Worm (Caenorhabditis elegans) whole organism, early embryonic: ENCODE results near the gene T04F8.7.

Source experiments
- B0310.2 ChIP-seq: sonication (generic microtip); optimal IDR thresholded peaks from 2 replicates; lab custom pipeline; 2016; ENCODE audit warnings: mild to moderate bottlenecking, missing genetic modification characterization, missing compliant biosample characterization
- F13C5.2 ChIP-seq: sonication (generic microtip); optimal IDR thresholded peaks from 2 replicates; lab custom pipeline; 2017; ENCODE audit warnings: mild to moderate bottlenecking, missing genetic modification characterization, inconsistent platforms, missing compliant biosample characterization
- aly-1 ChIP-seq: sonication (generic microtip); optimal IDR thresholded peaks from 2 replicates; lab custom pipeline; 2016; ENCODE audit warnings: missing genetic modification characterization, missing compliant biosample characterization
- ama-1 ChIP-seq: fragments of 150-350 bp; optimal IDR thresholded peaks from 2 replicates; lab custom pipeline; 2014
- ceh-13 ChIP-seq: fragments of 200-800 bp; sonication (Bioruptor generic); optimal IDR thresholded peaks from 2 replicates; lab custom pipeline; 2018; ENCODE audit warnings: mild to moderate bottlenecking, missing genetic modification characterization, missing compliant biosample characterization
- ceh-36 ChIP-seq: sonication (generic microtip); optimal IDR thresholded peaks from 2 replicates; lab custom pipeline; 2016; ENCODE audit warnings: missing genetic modification characterization, inconsistent platforms, missing compliant biosample characterization
- ets-7 ChIP-seq: sonication (generic microtip); optimal IDR thresholded peaks from 2 replicates; lab custom pipeline; 2016; ENCODE audit warnings: missing genotype, missing genetic modification characterization, missing compliant biosample characterization
- flt-1 ChIP-seq: fragments of 200-800 bp; sonication (Bioruptor generic); IDR thresholded peaks from 2 replicates; pipeline ENCODE4 v1.3.6; 2022; ENCODE audit warnings: missing genetic modification characterization, missing compliant biosample characterization
- hmbx-1 ChIP-seq: sonication (generic microtip); optimal IDR thresholded peaks from 2 replicates; lab custom pipeline; 2016; ENCODE audit warnings: mild to moderate bottlenecking, missing genetic modification characterization, missing compliant biosample characterization
- hmg-4 ChIP-seq: fragments of 200-800 bp; sonication (Bioruptor generic); optimal IDR thresholded peaks from 2 replicates; lab custom pipeline; 2018; ENCODE audit warnings: mild to moderate bottlenecking, missing genetic modification characterization, missing compliant biosample characterization
- hnd-1 ChIP-seq: sonication (generic microtip); optimal IDR thresholded peaks from 2 replicates; lab custom pipeline; 2016; ENCODE audit warnings: missing genetic modification characterization, missing compliant biosample characterization
- pes-1 ChIP-seq: fragments of 200-800 bp; sonication (Bioruptor generic); IDR thresholded peaks from 2 replicates; pipeline ENCODE4 v1.3.6; 2022; ENCODE audit warnings: missing genetic modification reagents, missing genetic modification characterization, missing compliant biosample characterization
- scrt-1 ChIP-seq: fragments of 200-800 bp; sonication (Bioruptor generic); IDR thresholded peaks from 2 replicates; pipeline ENCODE4 v1.3.6; 2022; ENCODE audit warnings: missing genetic modification characterization, missing compliant biosample characterization
- sea-1 ChIP-seq: fragments of 200-800 bp; sonication (Bioruptor generic); conservative IDR thresholded peaks from 2 replicates; pipeline ENCODE4 v1.3.6; 2022; ENCODE audit warnings: missing genetic modification characterization, missing compliant biosample characterization
- tbx-11 ChIP-seq: fragments of 200-800 bp; sonication (Bioruptor generic); IDR thresholded peaks from 2 replicates; pipeline ENCODE4 v1.3.6; 2022; ENCODE audit warnings: missing genetic modification characterization, missing compliant biosample characterization
- tbx-37 ChIP-seq: fragments of 200-800 bp; sonication (Bioruptor generic); conservative IDR thresholded peaks from 2 replicates; pipeline ENCODE4 v1.3.6; 2022; ENCODE audit warnings: missing genetic modification reagents, missing genetic modification characterization, missing compliant biosample characterization
- tra-4 ChIP-seq: sonication (generic microtip); optimal IDR thresholded peaks from 2 replicates; lab custom pipeline; 2017; ENCODE audit warnings: missing genetic modification characterization, missing compliant biosample characterization

Gene T04F8.7

DNA sequence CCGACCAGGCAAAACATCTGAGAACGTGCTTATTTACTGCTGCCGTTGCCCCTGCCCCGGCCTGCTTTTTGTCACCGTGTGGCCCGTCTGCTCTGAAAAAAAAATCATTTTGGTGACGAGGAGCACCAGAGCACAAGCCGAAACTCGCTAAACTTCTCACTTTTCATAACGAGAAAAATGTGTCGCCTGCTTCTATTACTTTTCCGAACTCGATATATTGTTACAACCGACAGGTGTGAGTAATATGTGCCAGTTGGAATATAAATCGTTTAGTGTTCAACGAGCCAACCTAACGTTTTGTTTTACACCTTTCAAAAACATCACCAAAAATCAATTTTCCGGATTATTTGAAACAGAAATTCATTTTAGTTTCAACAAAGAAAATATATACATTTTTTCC, 43.1 kb downstream of the T04F8.7 start:
- TF ChIP-seq B0310.2 (tag; lab: Kevin White, UChicago) = no peak
- no peak for TF ChIP-seq tra-4 (tag; lab: Kevin White, UChicago)
- no peak for TF ChIP-seq pes-1
- TF ChIP-seq ama-1 (lab: Kevin White, UChicago) = no peak
- no peak for TF ChIP-seq aly-1 (tag; lab: Kevin White, UChicago)
- no peak for TF ChIP-seq ceh-13 (GFP tag; lab: Kevin White, UChicago)
- no peak for TF ChIP-seq flt-1 (GFP tag; lab: Robert Waterston, UW)
- TF ChIP-seq ceh-36 = no peak
- no peak for TF ChIP-seq hmbx-1
- TF ChIP-seq hnd-1 (tag; lab: Kevin White, UChicago) = no peak
- no peak for TF ChIP-seq ets-7 (tag; lab: Kevin White, UChicago)
- no peak for TF ChIP-seq tbx-37 (GFP tag; lab: Robert Waterston, UW)
- no peak for TF ChIP-seq hmg-4 (GFP tag; lab: Kevin White, UChicago)
- no peak for TF ChIP-seq tbx-11 (GFP tag; lab: Robert Waterston, UW)
- TF ChIP-seq scrt-1 (GFP tag; lab: Robert Waterston, UW) = no peak

DNA sequence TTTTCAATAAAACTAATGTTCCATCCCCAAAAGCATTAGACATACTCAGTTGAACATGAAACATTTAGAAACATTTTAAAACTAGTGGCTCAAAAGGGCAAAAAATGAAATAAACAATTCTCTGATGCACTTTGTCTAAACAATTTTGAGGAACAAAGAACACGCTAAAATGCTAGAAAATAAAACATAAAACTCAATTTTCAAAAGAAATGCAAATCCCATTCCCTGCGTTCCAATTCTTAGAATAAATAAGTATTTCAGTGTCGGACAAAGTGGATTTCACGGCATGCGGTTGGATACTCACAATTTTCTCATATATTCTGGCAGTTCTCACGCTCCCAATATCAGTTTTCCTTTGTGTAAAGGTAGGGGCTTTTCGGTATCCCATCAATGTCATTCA, 47.5 kb downstream of the T04F8.7 start:
- TF ChIP-seq ceh-13 (GFP tag; lab: Kevin White, UChicago) (no peak), scrt-1 (GFP tag; lab: Robert Waterston, UW) (no peak), tbx-37 (GFP tag; lab: Robert Waterston, UW) (no peak), flt-1 (GFP tag; lab: Robert Waterston, UW) (no peak), B0310.2 (tag; lab: Kevin White, UChicago) (no peak), hnd-1 (tag; lab: Kevin White, UChicago) (no peak), ceh-36 (no peak), tbx-11 (GFP tag; lab: Robert Waterston, UW) (no peak), aly-1 (tag; lab: Kevin White, UChicago) (no peak), tra-4 (tag; lab: Kevin White, UChicago) (no peak), ets-7 (tag; lab: Kevin White, UChicago) (no peak), hmg-4 (GFP tag; lab: Kevin White, UChicago) (no peak), sea-1 (GFP tag; lab: Robert Waterston, UW) (no peak), hmbx-1 (no peak), pes-1 (no peak), F13C5.2 (tag; lab: Kevin White, UChicago) (no peak), ama-1 (lab: Kevin White, UChicago) (no peak)

DNA sequence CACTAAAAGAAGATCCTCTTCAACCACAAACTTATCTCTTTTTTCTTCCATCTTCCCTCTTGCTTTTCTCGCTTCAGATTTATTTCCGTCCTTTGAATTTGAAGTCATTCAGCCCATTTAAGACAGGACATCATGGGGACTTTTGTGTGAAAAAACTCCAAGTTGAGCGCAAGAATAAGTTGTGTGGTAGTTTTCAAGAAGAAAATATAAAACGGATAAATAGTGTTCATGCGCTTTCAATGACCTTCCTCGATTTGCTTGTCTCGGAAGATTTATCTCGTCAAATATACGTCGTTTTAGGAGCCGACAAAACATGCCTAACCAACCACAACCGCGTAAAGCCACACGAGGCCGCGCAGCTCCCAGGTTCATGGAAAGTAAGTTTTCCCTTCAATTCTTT, 48.7 kb downstream of the T04F8.7 start, which contains the start of gene sto-6:
TSS of gene sto-6 (plus strand) at position 301 of the 400 bp plus-strand sequence.
- TF ChIP-seq aly-1 (tag; lab: Kevin White, UChicago) = no peak
- no peak for TF ChIP-seq tbx-11 (GFP tag; lab: Robert Waterston, UW)

DNA sequence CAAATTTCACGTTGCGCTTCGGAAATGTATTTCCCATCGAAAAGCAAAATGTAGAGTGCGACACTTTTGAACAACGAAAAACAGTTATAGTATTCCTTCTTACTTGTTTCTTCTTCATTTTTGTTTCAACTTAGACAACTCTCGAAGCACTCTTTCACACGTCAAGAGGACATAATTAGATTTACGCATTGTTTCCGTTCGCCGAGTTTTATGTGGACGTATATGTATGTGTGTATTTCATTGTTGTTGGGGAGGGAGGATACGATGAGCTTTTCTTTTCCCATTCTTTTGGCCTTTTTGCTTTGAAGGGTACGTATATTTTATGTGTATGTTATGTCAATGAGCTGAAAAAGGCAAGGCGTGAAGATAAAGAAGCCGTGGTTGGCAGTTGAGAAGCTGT, 50.3 kb downstream of the T04F8.7 start:
- TF ChIP-seq hnd-1 (tag; lab: Kevin White, UChicago) (no peak), pes-1 (no peak), sea-1 (GFP tag; lab: Robert Waterston, UW) (no peak), B0310.2 (tag; lab: Kevin White, UChicago) (no peak), ama-1 (lab: Kevin White, UChicago) (no peak), F13C5.2 (tag; lab: Kevin White, UChicago) (no peak), tbx-11 (GFP tag; lab: Robert Waterston, UW) (no peak), ceh-13 (GFP tag; lab: Kevin White, UChicago) (no peak), ceh-36 (no peak), ets-7 (tag; lab: Kevin White, UChicago) (no peak), tra-4 (tag; lab: Kevin White, UChicago) (no peak), scrt-1 (GFP tag; lab: Robert Waterston, UW) (no peak), aly-1 (tag; lab: Kevin White, UChicago) (no peak), tbx-37 (GFP tag; lab: Robert Waterston, UW) (no peak), flt-1 (GFP tag; lab: Robert Waterston, UW) (no peak)

DNA sequence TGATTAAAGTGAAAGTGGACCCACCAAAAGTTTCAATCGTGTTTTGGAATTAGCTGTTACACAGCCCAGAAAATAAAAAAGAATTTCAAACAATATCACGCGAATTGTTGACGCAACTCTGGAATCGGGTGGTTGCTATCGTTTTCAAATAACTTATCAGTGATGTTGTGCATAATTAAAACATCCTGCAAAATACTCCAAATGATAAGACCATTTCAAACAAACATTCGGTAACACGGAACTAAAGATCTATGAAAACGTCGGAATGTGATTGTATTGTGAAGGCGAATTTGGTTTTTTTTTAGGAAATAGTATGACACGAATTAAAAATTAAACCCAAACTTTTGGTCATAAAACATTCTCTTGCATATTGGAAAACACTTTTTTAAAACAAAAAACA, 52.2 kb downstream of the T04F8.7 start, which contains the start of gene spp-30:
TSS of gene spp-30 (minus strand) at position 101 of the 400 bp plus-strand sequence.
- TF ChIP-seq hmg-4 (GFP tag; lab: Kevin White, UChicago) (no peak), flt-1 (GFP tag; lab: Robert Waterston, UW) (no peak), scrt-1 (GFP tag; lab: Robert Waterston, UW) (no peak), pes-1 (no peak)
